Worm (Caenorhabditis elegans): ENCODE measurements around the gene F54D5.17.

Gene F54D5.17

ce11 chrII:11556338-11556737, at the start of gene F54D5.17:
Gene F54D5.17 (plus strand): TSS chrII:11556638.
- no peak for TF ChIP-seq T22C8.4 (GFP tag; IDR thresholded peaks at IDR 0.05)
- TF ChIP-seq cog-1 (tag; optimal IDR thresholded peaks at IDR 0.05), result no peak
- TF ChIP-seq ztf-23 (GFP tag; IDR thresholded peaks at IDR 0.05), result no peak
- no peak for TF ChIP-seq med-1 (GFP tag; optimal IDR thresholded peaks at IDR 0.05; ENCODE audit: insufficient read depth)
- no peak for TF ChIP-seq flt-1 (GFP tag; IDR thresholded peaks at IDR 0.05)
- no peak for TF ChIP-seq klf-2 (GFP tag; conservative IDR thresholded peaks at IDR 0.05)
- no peak for TF ChIP-seq ztf-29 (GFP tag; IDR thresholded peaks at IDR 0.05)
- TF ChIP-seq ref-1 (GFP tag; conservative IDR thresholded peaks at IDR 0.05), result no peak
- no peak for TF ChIP-seq tab-1 (GFP tag; IDR thresholded peaks at IDR 0.05)

DNA sequence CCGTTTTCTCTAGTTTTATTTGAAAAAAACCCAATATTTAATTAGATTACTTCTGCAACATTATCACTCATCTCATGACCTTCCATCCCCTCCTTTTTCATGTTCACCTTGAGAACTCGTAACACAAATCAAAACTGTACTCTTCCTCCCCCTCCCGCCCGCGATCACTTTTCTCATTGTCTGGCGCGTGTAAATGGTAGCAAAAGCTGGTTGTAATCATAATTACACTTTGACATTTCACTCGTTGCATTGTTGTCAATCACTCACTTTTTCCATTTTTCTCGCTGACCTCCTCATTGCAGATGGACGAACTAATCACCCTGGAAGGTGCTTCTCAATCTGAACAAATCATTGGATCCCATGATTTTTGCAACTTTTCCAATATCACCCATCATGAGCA, 46.1 kb upstream of the F54D5.17 start, which contains the start of gene npr-41:
npr-41 (plus strand) TSS at position 301 of the 400 bp plus-strand sequence.
- TF ChIP-seq T22C8.4 (GFP tag; IDR thresholded peaks at IDR 0.05), result no peak
- TF ChIP-seq ref-1 (GFP tag; conservative IDR thresholded peaks at IDR 0.05), result no peak
- TF ChIP-seq med-1 (GFP tag; optimal IDR thresholded peaks at IDR 0.05; ENCODE audit: insufficient read depth), result no peak
- no peak for TF ChIP-seq klf-2 (GFP tag; conservative IDR thresholded peaks at IDR 0.05)
- TF ChIP-seq cog-1 (tag; optimal IDR thresholded peaks at IDR 0.05), result no peak
- TF ChIP-seq ztf-23 (GFP tag; IDR thresholded peaks at IDR 0.05), result no peak
- no peak for TF ChIP-seq flt-1 (GFP tag; IDR thresholded peaks at IDR 0.05)
- TF ChIP-seq tab-1 (GFP tag; IDR thresholded peaks at IDR 0.05), result no peak
- no peak for TF ChIP-seq ztf-29 (GFP tag; IDR thresholded peaks at IDR 0.05)

- TF ChIP-seq med-1 (GFP tag; optimal IDR thresholded peaks at IDR 0.05; ENCODE audit: insufficient read depth), result no peak
- no peak for TF ChIP-seq klf-2 (GFP tag; conservative IDR thresholded peaks at IDR 0.05)
- TF ChIP-seq cog-1 (tag; optimal IDR thresholded peaks at IDR 0.05), result no peak
- TF ChIP-seq ztf-29 (GFP tag; IDR thresholded peaks at IDR 0.05), result no peak
- no peak for TF ChIP-seq tab-1 (GFP tag; IDR thresholded peaks at IDR 0.05)
- no peak for TF ChIP-seq T22C8.4 (GFP tag; IDR thresholded peaks at IDR 0.05)
- no peak for TF ChIP-seq flt-1 (GFP tag; IDR thresholded peaks at IDR 0.05)
- no peak for TF ChIP-seq ztf-23 (GFP tag; IDR thresholded peaks at IDR 0.05)
These were observed 43.5 kb upstream of the F54D5.17 start for ce11 chrII:11512921-11513320.

DNA sequence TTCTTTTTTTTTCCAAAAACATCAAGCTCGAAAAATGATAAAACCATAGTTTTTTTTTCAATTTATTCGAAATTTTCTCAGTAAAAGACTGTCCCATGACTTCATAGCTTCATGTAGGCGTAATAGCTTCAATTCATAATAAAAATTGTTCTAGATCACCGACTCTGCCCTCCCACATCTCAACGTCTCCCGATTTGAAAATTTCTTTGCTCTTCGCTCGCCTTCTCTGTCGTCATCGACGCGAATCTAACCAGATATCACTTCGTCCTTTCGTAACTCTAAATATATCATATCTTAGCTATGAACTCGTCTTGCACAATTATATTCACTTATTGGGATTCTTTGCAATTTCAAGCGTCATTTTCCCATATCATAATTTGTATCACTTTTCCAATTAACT, 41.7 kb upstream of the F54D5.17 start, which contains the start of gene srh-44:
srh-44 (plus strand) TSS at position 301 of the 400 bp plus-strand sequence.
- no peak for TF ChIP-seq tab-1 (GFP tag; IDR thresholded peaks at IDR 0.05)
- no peak for TF ChIP-seq T22C8.4 (GFP tag; IDR thresholded peaks at IDR 0.05)
- no peak for TF ChIP-seq klf-2 (GFP tag; conservative IDR thresholded peaks at IDR 0.05)
- no peak for TF ChIP-seq med-1 (GFP tag; optimal IDR thresholded peaks at IDR 0.05; ENCODE audit: insufficient read depth)
- TF ChIP-seq ztf-29 (GFP tag; IDR thresholded peaks at IDR 0.05), result no peak
- no peak for TF ChIP-seq ref-1 (GFP tag; conservative IDR thresholded peaks at IDR 0.05)
- no peak for TF ChIP-seq cog-1 (tag; optimal IDR thresholded peaks at IDR 0.05)
- no peak for TF ChIP-seq ztf-23 (GFP tag; IDR thresholded peaks at IDR 0.05)
- no peak for TF ChIP-seq flt-1 (GFP tag; IDR thresholded peaks at IDR 0.05)

ce11 chrII:11518184-11518583, 38.3 kb upstream of the F54D5.17 start, which contains the start of gene B0334.10:
Gene B0334.10 (plus strand): TSS chrII:11518484.
- TF ChIP-seq klf-2 (GFP tag; conservative IDR thresholded peaks at IDR 0.05), result no peak
- TF ChIP-seq ztf-29 (GFP tag; IDR thresholded peaks at IDR 0.05), result no peak
- no peak for TF ChIP-seq tab-1 (GFP tag; IDR thresholded peaks at IDR 0.05)
- TF ChIP-seq med-1 (GFP tag; optimal IDR thresholded peaks at IDR 0.05; ENCODE audit: insufficient read depth), result no peak
- no peak for TF ChIP-seq cog-1 (tag; optimal IDR thresholded peaks at IDR 0.05)

DNA sequence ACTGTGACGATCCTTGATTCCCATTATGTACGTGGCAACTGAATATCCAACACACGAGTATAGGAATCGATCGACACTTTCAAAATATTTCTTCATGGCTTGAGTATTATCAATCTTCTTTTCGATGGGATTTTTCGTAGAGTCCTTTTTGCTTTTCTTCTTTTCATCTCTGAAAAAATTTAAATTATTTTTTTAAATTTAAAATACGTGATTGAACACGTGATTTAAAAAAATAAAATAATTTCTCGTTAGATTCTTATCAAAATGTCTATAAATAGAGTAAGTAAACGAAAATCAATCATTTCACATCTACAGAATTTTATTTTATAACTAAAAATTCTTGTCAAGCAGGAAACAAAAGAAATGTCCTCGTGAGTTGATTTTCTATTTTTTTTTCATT, 35.1 kb upstream of the F54D5.17 start, which contains the start of gene Y62F5A.10:
Y62F5A.10 (plus strand) TSS at position 301 of the 400 bp plus-strand sequence.
- TF ChIP-seq med-1 (GFP tag; optimal IDR thresholded peaks at IDR 0.05; ENCODE audit: insufficient read depth) (no peak), T22C8.4 (GFP tag; IDR thresholded peaks at IDR 0.05) (no peak), flt-1 (GFP tag; IDR thresholded peaks at IDR 0.05) (no peak), tab-1 (GFP tag; IDR thresholded peaks at IDR 0.05) (no peak), ref-1 (GFP tag; conservative IDR thresholded peaks at IDR 0.05) (no peak), cog-1 (tag; optimal IDR thresholded peaks at IDR 0.05) (no peak)

DNA sequence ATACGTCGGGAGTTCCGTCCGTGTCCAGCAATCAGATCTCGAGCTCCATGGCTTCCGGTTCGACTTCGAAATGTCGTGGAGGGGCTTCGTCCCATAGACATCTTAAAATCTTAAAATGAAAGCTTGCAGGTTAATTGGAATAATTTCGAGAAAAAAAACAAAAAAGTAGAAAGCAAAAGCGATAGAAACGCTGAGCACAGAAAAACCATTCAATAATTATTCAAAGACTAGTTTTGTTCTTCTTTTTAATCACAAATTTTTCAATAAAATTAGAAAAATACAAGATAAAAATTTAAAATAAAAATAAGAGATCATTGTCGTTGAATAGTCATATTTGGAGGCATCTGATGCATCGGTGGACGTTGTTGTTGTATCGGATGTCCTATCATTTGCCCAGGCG, 29.5 kb upstream of the F54D5.17 start, which contains the start of gene age-1:
age-1 (minus strand) TSS at position 101 of the 400 bp plus-strand sequence.
- TF ChIP-seq ztf-23 (GFP tag; IDR thresholded peaks at IDR 0.05), result no peak
- no peak for TF ChIP-seq ref-1 (GFP tag; conservative IDR thresholded peaks at IDR 0.05)
- TF ChIP-seq med-1 (GFP tag; optimal IDR thresholded peaks at IDR 0.05; ENCODE audit: insufficient read depth), result no peak
- TF ChIP-seq flt-1 (GFP tag; IDR thresholded peaks at IDR 0.05), result no peak
- TF ChIP-seq klf-2 (GFP tag; conservative IDR thresholded peaks at IDR 0.05), result no peak
- TF ChIP-seq T22C8.4 (GFP tag; IDR thresholded peaks at IDR 0.05), result no peak
- TF ChIP-seq ztf-29 (GFP tag; IDR thresholded peaks at IDR 0.05), result no peak
- no peak for TF ChIP-seq tab-1 (GFP tag; IDR thresholded peaks at IDR 0.05)
- no peak for TF ChIP-seq cog-1 (tag; optimal IDR thresholded peaks at IDR 0.05)

DNA sequence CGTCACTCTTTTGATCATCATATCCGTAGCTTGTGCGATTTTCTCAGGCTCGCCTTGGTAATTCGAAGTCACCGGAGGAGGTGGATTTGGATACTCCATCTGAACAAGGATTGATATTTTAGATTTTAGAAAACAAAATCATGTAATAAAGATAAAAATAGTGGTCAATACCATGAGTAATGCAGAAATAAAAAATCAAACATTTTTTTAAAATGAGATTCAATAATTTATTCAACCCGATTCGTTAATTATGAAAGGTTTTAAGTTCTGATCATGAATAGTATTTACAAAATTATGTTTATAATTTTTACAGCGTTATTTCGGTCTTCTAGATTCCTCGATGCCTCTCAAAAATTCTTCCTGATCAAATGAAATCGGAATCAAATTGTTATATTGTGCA, 22.7 kb upstream of the F54D5.17 start, which contains the start of gene mdt-8:
mdt-8 (minus strand) TSS at position 101 of the 400 bp plus-strand sequence.
- no peak for TF ChIP-seq cog-1 (tag; optimal IDR thresholded peaks at IDR 0.05)

DNA sequence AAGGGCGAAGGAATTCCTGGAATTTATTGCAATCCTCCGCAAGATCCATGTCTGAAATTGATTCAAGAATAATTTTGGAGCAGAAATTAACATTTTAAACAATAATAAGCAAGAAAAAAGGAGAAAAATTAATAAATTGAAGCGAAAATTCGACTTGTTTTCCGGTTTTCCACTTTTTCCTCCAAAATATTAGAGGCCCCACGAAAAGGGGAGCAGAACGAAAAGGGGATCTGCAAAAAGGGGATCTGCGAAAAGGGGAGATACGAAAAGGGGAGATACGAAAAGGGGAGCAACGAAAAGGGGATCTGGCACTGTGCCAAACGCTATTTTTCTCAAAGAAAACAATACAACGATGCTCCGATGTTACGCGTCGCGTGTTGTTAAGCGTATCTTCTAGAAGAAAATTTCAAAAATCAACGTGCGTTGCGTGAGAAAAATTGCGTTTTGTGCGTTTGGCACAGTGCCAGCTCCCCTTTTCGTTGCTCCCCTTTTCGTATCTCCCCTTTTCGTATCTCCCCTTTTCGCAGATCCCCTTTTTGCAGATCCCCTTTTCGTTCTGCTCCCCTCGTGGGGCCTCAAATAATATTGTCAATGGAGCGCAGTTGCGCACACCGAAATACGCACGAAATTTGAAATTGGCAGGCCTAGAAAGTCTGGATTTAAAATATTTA, 21.9 kb upstream of the F54D5.17 start, which contains the start of gene Y62F5A.12:
Y62F5A.12 (minus strand) TSS at position 51 of the 671 bp plus-strand sequence.
- peak; percentile 56 for TF ChIP-seq ref-1 (GFP tag; conservative IDR thresholded peaks at IDR 0.05)
- TF ChIP-seq klf-2 (GFP tag; conservative IDR thresholded peaks at IDR 0.05), result peak; percentile 94
- peak; percentile 86 for TF ChIP-seq tab-1 (GFP tag; IDR thresholded peaks at IDR 0.05)
- peak; percentile 73 for TF ChIP-seq T22C8.4 (GFP tag; IDR thresholded peaks at IDR 0.05)
- peak; percentile 88 for TF ChIP-seq flt-1 (GFP tag; IDR thresholded peaks at IDR 0.05)
- peak; percentile 57; the same call in 1 of the 2 replicates for TF ChIP-seq ztf-29 (GFP tag; IDR thresholded peaks at IDR 0.05)
- peak; percentile 92 for TF ChIP-seq ztf-23 (GFP tag; IDR thresholded peaks at IDR 0.05)
- TF ChIP-seq cog-1 (tag; optimal IDR thresholded peaks at IDR 0.05), result peak; percentile 64

ce11 chrII:11535429-11535828, 21.0 kb upstream of the F54D5.17 start:
- TF ChIP-seq flt-1 (GFP tag; IDR thresholded peaks at IDR 0.05) (peak; percentile 71), tab-1 (GFP tag; IDR thresholded peaks at IDR 0.05) (no peak)

Data from whole organism, midembryonic.